Worm (Caenorhabditis elegans): ENCODE results near the gene F57C12.6.

The F57C12.6 gene

ce11 chrX:555043-555791, 1.4 kb upstream of the F57C12.6 start:
- TF ChIP-seq unc-62 (GFP tag; optimal IDR thresholded peaks at IDR 0.05), result no peak

- no peak for TF ChIP-seq unc-62 (GFP tag; optimal IDR thresholded peaks at IDR 0.05)
Observed at ce11 chrX:553420-553819, 355 bp downstream of the F57C12.6 start.

ce11 chrX:551175-551729, 2.5 kb downstream of the F57C12.6 start, which contains the start of gene F57C12.2:
TSS of gene F57C12.2 (minus strand) at chrX:551392.
- TF ChIP-seq unc-62 (GFP tag; optimal IDR thresholded peaks at IDR 0.05), result no peak

- no peak for TF ChIP-seq unc-62 (GFP tag; optimal IDR thresholded peaks at IDR 0.05)
Observed at ce11 chrX:542807-543206, 11.0 kb downstream of the F57C12.6 start, which contains the start of gene F28C10.1. TSS of gene F28C10.1 (plus strand) at chrX:543107.

- no peak for TF ChIP-seq unc-62 (GFP tag; optimal IDR thresholded peaks at IDR 0.05)
Observed at ce11 chrX:538083-538482, 15.7 kb downstream of the F57C12.6 start.

- TF ChIP-seq unc-62 (GFP tag; optimal IDR thresholded peaks at IDR 0.05), result no peak
Observed at ce11 chrX:536365-536764, 17.4 kb downstream of the F57C12.6 start.

ce11 chrX:535728-536127, 18.0 kb downstream of the F57C12.6 start, which contains the start of gene F28C10.3:
TSS of gene F28C10.3 (minus strand) at chrX:535828.
- no peak for TF ChIP-seq unc-62 (GFP tag; optimal IDR thresholded peaks at IDR 0.05)

ce11 chrX:530909-531308, 22.9 kb downstream of the F57C12.6 start, which contains the start of gene B0310.6:
TSS of gene B0310.6 (minus strand) at chrX:531009.
- TF ChIP-seq unc-62 (GFP tag; optimal IDR thresholded peaks at IDR 0.05), result no peak

ce11 chrX:530011-530410, 23.8 kb downstream of the F57C12.6 start, which contains the start of gene ugt-46:
TSS of gene ugt-46 (minus strand) at chrX:530289.
- no peak for TF ChIP-seq unc-62 (GFP tag; optimal IDR thresholded peaks at IDR 0.05)

ce11 chrX:529386-529785, 24.4 kb downstream of the F57C12.6 start:
- TF ChIP-seq unc-62 (GFP tag; optimal IDR thresholded peaks at IDR 0.05), result no peak

- no peak for TF ChIP-seq unc-62 (GFP tag; optimal IDR thresholded peaks at IDR 0.05)
Observed at ce11 chrX:528761-529160, 25.0 kb downstream of the F57C12.6 start.

ce11 chrX:527663-528062, 26.1 kb downstream of the F57C12.6 start:
- TF ChIP-seq unc-62 (GFP tag; optimal IDR thresholded peaks at IDR 0.05), result no peak

- no peak for TF ChIP-seq unc-62 (GFP tag; optimal IDR thresholded peaks at IDR 0.05)
Observed at ce11 chrX:524498-524897, 29.3 kb downstream of the F57C12.6 start.

- no peak for TF ChIP-seq unc-62 (GFP tag; optimal IDR thresholded peaks at IDR 0.05)
Observed at ce11 chrX:520881-521280, 32.9 kb downstream of the F57C12.6 start, which contains the start of gene B0310.3. TSS of gene B0310.3 (minus strand) at chrX:520981.

ce11 chrX:514023-514422, 39.8 kb downstream of the F57C12.6 start:
- TF ChIP-seq unc-62 (GFP tag; optimal IDR thresholded peaks at IDR 0.05), result no peak

- TF ChIP-seq unc-62 (GFP tag; optimal IDR thresholded peaks at IDR 0.05), result no peak
Observed at ce11 chrX:506848-507247, 46.9 kb downstream of the F57C12.6 start, which contains the start of gene B0310.2. TSS of gene B0310.2 (minus strand) at chrX:506948.

ce11 chrX:505014-505413, 48.8 kb downstream of the F57C12.6 start:
- TF ChIP-seq unc-62 (GFP tag; optimal IDR thresholded peaks at IDR 0.05), result no peak
